Worm (Caenorhabditis elegans): ENCODE data around the gene B0303.14.

Gene B0303.14

ce11 chrIII:8739126-8739525, 23.1 kb upstream of the B0303.14 start (continued):
- TF ChIP-seq somi-1 (GFP tag; optimal IDR thresholded peaks at IDR 0.05) (peak; percentile 73), ZK185.1 (tag; optimal IDR thresholded peaks at IDR 0.05; ENCODE audit: poor library complexity, severe bottlenecking) (no peak), nhr-90 (tag; optimal IDR thresholded peaks at IDR 0.05) (no peak), hrde-1 (tag; optimal IDR thresholded peaks at IDR 0.05; ENCODE audit: borderline replicate concordance) (no peak), attf-3 (GFP tag; conservative IDR thresholded peaks at IDR 0.05) (no peak), T26A5.8 (tag; optimal IDR thresholded peaks at IDR 0.05) (no peak), mes-4 (tag; optimal IDR thresholded peaks at IDR 0.05) (no peak), xnd-1 (tag; optimal IDR thresholded peaks at IDR 0.05) (no peak), atf-7 (tag; optimal IDR thresholded peaks at IDR 0.05) (no peak), lir-1 (GFP tag; conservative IDR thresholded peaks at IDR 0.05) (no peak), B0035.1 (tag; optimal IDR thresholded peaks at IDR 0.05) (no peak), lsl-1 (GFP tag; optimal IDR thresholded peaks at IDR 0.05) (no peak), egl-18 (GFP tag; IDR thresholded peaks at IDR 0.05) (no peak), snpc-1.1 (tag; optimal IDR thresholded peaks at IDR 0.05; ENCODE audit: insufficient read depth) (no peak), ceh-100 (GFP tag; IDR thresholded peaks at IDR 0.05) (no peak), Y53F4B.3 (GFP tag; IDR thresholded peaks at IDR 0.05) (no peak), ccch-3 (GFP tag; optimal IDR thresholded peaks at IDR 0.05) (no peak), B0019.2 (GFP tag; conservative IDR thresholded peaks at IDR 0.05) (no peak), lin-54 (GFP tag; optimal IDR thresholded peaks at IDR 0.05) (no peak), F33H1.4 (GFP tag; IDR thresholded peaks at IDR 0.05) (no peak), lin-40 (tag; optimal IDR thresholded peaks at IDR 0.05) (peak; percentile 64), nfya-2 (GFP tag; IDR thresholded peaks at IDR 0.05) (no peak), him-1 (tag; optimal IDR thresholded peaks at IDR 0.05) (no peak), snpc-3.4 (tag; optimal IDR thresholded peaks at IDR 0.05) (no peak), bed-2 (GFP tag; IDR thresholded peaks at IDR 0.05) (no peak), D2030.7 (GFP tag; IDR thresholded peaks at IDR 0.05) (no peak), F37B4.10 (GFP tag; IDR thresholded peaks at IDR 0.05) (no peak), repo-1 (tag; optimal IDR thresholded peaks at IDR 0.05) (no peak), aptf-3 (GFP tag; IDR thresholded peaks at IDR 0.05) (no peak), K12H6.12 (tag; optimal IDR thresholded peaks at IDR 0.05) (no peak), nfyb-1 (GFP tag; IDR thresholded peaks at IDR 0.05) (no peak), sptf-2 (GFP tag; optimal IDR thresholded peaks at IDR 0.05) (no peak), hlh-12 (tag; optimal IDR thresholded peaks at IDR 0.05) (no peak), sdz-38 (tag; optimal IDR thresholded peaks at IDR 0.05) (no peak), Y56A3A.18 (GFP tag; IDR thresholded peaks at IDR 0.05) (no peak), madf-6 (GFP tag; IDR thresholded peaks at IDR 0.05) (no peak), ztf-6 (GFP tag; IDR thresholded peaks at IDR 0.05) (no peak), rcor-1 (GFP tag; IDR thresholded peaks at IDR 0.05) (no peak), gei-17 (GFP tag; optimal IDR thresholded peaks at IDR 0.05) (no peak), tbx-9 (tag; optimal IDR thresholded peaks at IDR 0.05; ENCODE audit: borderline replicate concordance) (no peak), hmg-20 (GFP tag; IDR thresholded peaks at IDR 0.05) (no peak), akir-1 (GFP tag; optimal IDR thresholded peaks at IDR 0.05) (no peak), ceh-79 (tag; optimal IDR thresholded peaks at IDR 0.05) (no peak), lin-26 (GFP tag; IDR thresholded peaks at IDR 0.05) (no peak), madf-10 (tag; optimal IDR thresholded peaks at IDR 0.05) (no peak), Y67H2A.10 (GFP tag; conservative IDR thresholded peaks at IDR 0.05) (no peak), rpc-1 (optimal IDR thresholded peaks at IDR 0.05) (no peak), rpc-1 (tag; optimal IDR thresholded peaks at IDR 0.05) (no peak), ceh-40 (GFP tag; IDR thresholded peaks at IDR 0.05) (no peak), ztf-26 (tag; optimal IDR thresholded peaks at IDR 0.05) (peak; percentile 83), unc-62 (GFP tag; optimal IDR thresholded peaks at IDR 0.05) (no peak)
